Fruit fly (Drosophila melanogaster): ENCODE data around the gene PolD1.

The PolD1 gene

dm6 chr3L:15940823-15941222 is 46.8 kb downstream of the PolD1 start (continued):
- peak; percentile 51 to 59 for TF ChIP-seq chif (GFP tag; optimal IDR thresholded peaks at IDR 0.05)
- TF ChIP-seq vfl (GFP tag; optimal IDR thresholded peaks at IDR 0.05) = no peak
- no peak for TF ChIP-seq Dref (GFP tag; IDR thresholded peaks at IDR 0.05)
- TF ChIP-seq CG10321 (GFP tag; IDR thresholded peaks at IDR 0.05) = no peak
- TF ChIP-seq lilli (GFP tag; optimal IDR thresholded peaks at IDR 0.05) = peak; percentile 44
- TF ChIP-seq peb (GFP tag; IDR thresholded peaks at IDR 0.05) = peak; percentile 39; the same call in 1 of the 2 replicates
- TF ChIP-seq crc (GFP tag; optimal IDR thresholded peaks at IDR 0.05) = no peak
- TF ChIP-seq gcm2 (GFP tag; optimal IDR thresholded peaks at IDR 0.05) = no peak
- no peak for TF ChIP-seq Hey (tag; optimal IDR thresholded peaks at IDR 0.05)
- TF ChIP-seq CG18764 (GFP tag; optimal IDR thresholded peaks at IDR 0.05) = peak; percentile 35
- no peak for TF ChIP-seq h (optimal IDR thresholded peaks at IDR 0.05)
- no peak; the same call in 2 of the 3 replicates for TF ChIP-seq CG34422 (GFP tag; IDR thresholded peaks at IDR 0.05)
- no peak for TF ChIP-seq CG8478 (optimal IDR thresholded peaks at IDR 0.05)
- no peak for TF ChIP-seq Gug (GFP tag; IDR thresholded peaks at IDR 0.05)
- TF ChIP-seq CG11504 (tag; optimal IDR thresholded peaks at IDR 0.05) = peak; percentile 76
- no peak for TF ChIP-seq cg (GFP tag; optimal IDR thresholded peaks at IDR 0.05)
- TF ChIP-seq CG43689 (GFP tag; IDR thresholded peaks at IDR 0.05) = no peak
- TF ChIP-seq CG32767 (GFP tag; IDR thresholded peaks at IDR 0.05) = peak; percentile 38; the same call in 1 of the 2 replicates
- TF ChIP-seq CG13123 (GFP tag; optimal IDR thresholded peaks at IDR 0.05) = peak; percentile 1
- peak; percentile 40; the same call in 1 of the 2 replicates for TF ChIP-seq Atf6 (GFP tag; IDR thresholded peaks at IDR 0.05)
- TF ChIP-seq pfk (GFP tag; optimal IDR thresholded peaks at IDR 0.05) = no peak
- TF ChIP-seq dati (GFP tag; IDR thresholded peaks at IDR 0.05) = no peak
- TF ChIP-seq CG8944 (GFP tag; optimal IDR thresholded peaks at IDR 0.05) = peak; percentile 39
- TF ChIP-seq Asciz (GFP tag; optimal IDR thresholded peaks at IDR 0.05) = peak; percentile 34
- no peak for TF ChIP-seq CG6854 (GFP tag; optimal IDR thresholded peaks at IDR 0.05)
- TF ChIP-seq Sin3A (optimal IDR thresholded peaks at IDR 0.05) = no peak
- TF ChIP-seq CG42726 (GFP tag; IDR thresholded peaks at IDR 0.05; ENCODE audit: partially characterized antibody) = no peak
- TF ChIP-seq zf30C (GFP tag; optimal IDR thresholded peaks at IDR 0.05) = no peak
- TF ChIP-seq CG6654 (GFP tag; optimal IDR thresholded peaks at IDR 0.05) = peak; percentile 32
- TF ChIP-seq HmgZ (tag; optimal IDR thresholded peaks at IDR 0.05) = no peak
- TF ChIP-seq Rx (GFP tag; IDR thresholded peaks at IDR 0.05) = peak; percentile 16; the same call in 1 of the 2 replicates
- peak; percentile 45 for TF ChIP-seq NfI (GFP tag; optimal IDR thresholded peaks at IDR 0.05)
- TF ChIP-seq CG10366 (GFP tag; IDR thresholded peaks at IDR 0.05) = peak; percentile 65
- peak; percentile 80 for TF ChIP-seq CG17328 (GFP tag; IDR thresholded peaks at IDR 0.05)
- TF ChIP-seq row (GFP tag; IDR thresholded peaks at IDR 0.05) = peak; percentile 68
- TF ChIP-seq CG4328 (GFP tag; optimal IDR thresholded peaks at IDR 0.05) = peak; percentile 25
- no peak for TF ChIP-seq CG15514 (GFP tag; optimal IDR thresholded peaks at IDR 0.05)
- TF ChIP-seq CG10959 (GFP tag; IDR thresholded peaks at IDR 0.05) = peak; percentile 32; the same call in 1 of the 2 replicates
- TF ChIP-seq az2 (GFP tag; optimal IDR thresholded peaks at IDR 0.05) = peak; percentile 69
- peak; percentile 64 for TF ChIP-seq CG30403 (GFP tag; optimal IDR thresholded peaks at IDR 0.05)
- peak; percentile 93 for TF ChIP-seq ci (GFP tag; IDR thresholded peaks at IDR 0.05)
- no peak for TF ChIP-seq Dip3 (GFP tag; optimal IDR thresholded peaks at IDR 0.05)
- TF ChIP-seq emc (GFP tag; optimal IDR thresholded peaks at IDR 0.05) = no peak
- TF ChIP-seq cas (GFP tag; IDR thresholded peaks at IDR 0.05) = no peak
- TF ChIP-seq Bgb (GFP tag; IDR thresholded peaks at IDR 0.05; ENCODE audit: partially characterized antibody) = no peak
- TF ChIP-seq CG17359 (tag; optimal IDR thresholded peaks at IDR 0.05) = peak; percentile 90
- no peak for TF ChIP-seq Doc2 (GFP tag; IDR thresholded peaks at IDR 0.05)
- no peak for TF ChIP-seq Nf-YB (GFP tag; optimal IDR thresholded peaks at IDR 0.05)
- TF ChIP-seq Eip74EF (GFP tag; optimal IDR thresholded peaks at IDR 0.05) = peak in 1 of 2 experiments; percentile 65
- no peak for TF ChIP-seq CG16815 (GFP tag; optimal IDR thresholded peaks at IDR 0.05)
- TF ChIP-seq Drgx (GFP tag; IDR thresholded peaks at IDR 0.05) = peak; percentile 91
- no peak for TF ChIP-seq Side (GFP tag; optimal IDR thresholded peaks at IDR 0.05)
- peak; percentile 75 for TF ChIP-seq CG31441 (GFP tag; IDR thresholded peaks at IDR 0.05)
